Fruit fly (Drosophila melanogaster) whole organism, prepupa: ENCODE results near the gene CrebA.
A peak's percentile ranks its signal among the peaks of the same experiment; 100 is the strongest.

Experiments used
- CG10631 ChIP-seq: fragments of 200-800 bp; sonication (Bioruptor generic); optimal IDR thresholded peaks from 2 replicates; lab custom pipeline; 2016; ENCODE audit warnings: missing biosample characterization, missing genetic modification characterization
- CG11294 ChIP-seq: fragments of 200-800 bp; sonication (Bioruptor generic); IDR thresholded peaks from 2 replicates; pipeline ENCODE4 v1.3.6; 2022; ENCODE audit warnings: missing biosample characterization, missing genetic modification characterization
- CG11762 ChIP-seq: fragments of 200-800 bp; sonication (Bioruptor generic); optimal IDR thresholded peaks from 3 replicates; lab custom pipeline; 2016; ENCODE audit warnings: missing biosample characterization, missing genetic modification characterization; ENCODE audit not compliant: insufficient read depth
- CG11902 ChIP-seq: fragments of 200-800 bp; sonication (Bioruptor generic); optimal IDR thresholded peaks from 3 replicates; lab custom pipeline; 2016; ENCODE audit warnings: missing biosample characterization, missing genetic modification characterization
- CG15336 ChIP-seq: fragments of 200-800 bp; sonication (Bioruptor generic); IDR thresholded peaks from 2 replicates; pipeline ENCODE4 v1.3.6; 2022; ENCODE audit warnings: missing biosample characterization, missing genetic modification characterization
- CG1621 ChIP-seq: fragments of 200-800 bp; sonication (Bioruptor generic); optimal IDR thresholded peaks from 3 replicates; lab custom pipeline; 2018; ENCODE audit warnings: missing biosample characterization, mild to moderate bottlenecking, missing genetic modification characterization
- CG16779 ChIP-seq: fragments of 200-800 bp; sonication (Bioruptor generic); optimal IDR thresholded peaks from 3 replicates; lab custom pipeline; 2017; ENCODE audit warnings: missing biosample characterization, mild to moderate bottlenecking, missing genetic modification characterization
- CG3032 ChIP-seq: fragments of 200-800 bp; optimal IDR thresholded peaks from 2 replicates; lab custom pipeline; 2019; ENCODE audit warnings: missing biosample characterization, mild to moderate bottlenecking, missing genetic modification characterization, moderate library complexity
- CG31627 ChIP-seq: fragments of 200-800 bp; sonication (Bioruptor generic); optimal IDR thresholded peaks from 3 replicates; lab custom pipeline; 2016; ENCODE audit warnings: missing biosample characterization, missing genetic modification characterization
- CG32006 ChIP-seq: fragments of 200-800 bp; sonication (Bioruptor generic); optimal IDR thresholded peaks from 3 replicates; lab custom pipeline; 2017; ENCODE audit warnings: missing biosample characterization, mild to moderate bottlenecking, missing genetic modification characterization
- CG34406 ChIP-seq: fragments of 200-800 bp; sonication (Bioruptor generic); optimal IDR thresholded peaks from 3 replicates; lab custom pipeline; 2016; ENCODE audit warnings: missing biosample characterization, missing genetic modification characterization
- CG3919 ChIP-seq: fragments of 200-800 bp; sonication (Bioruptor generic); optimal IDR thresholded peaks from 3 replicates; lab custom pipeline; 2016; ENCODE audit warnings: missing biosample characterization, missing genetic modification characterization
- CG4318 ChIP-seq: fragments of 200-800 bp; sonication (Bioruptor generic); optimal IDR thresholded peaks from 3 replicates; lab custom pipeline; 2017; ENCODE audit warnings: missing biosample characterization, mild to moderate bottlenecking, missing genetic modification characterization
- CG6163 ChIP-seq: fragments of 200-800 bp; sonication (Bioruptor generic); IDR thresholded peaks from 3 replicates; pipeline ENCODE4 v1.3.6; 2022; ENCODE audit warnings: missing biosample characterization, missing genetic modification characterization
- CG6276 ChIP-seq: fragments of 200-800 bp; sonication (Bioruptor generic); optimal IDR thresholded peaks from 2 replicates; lab custom pipeline; 2017; ENCODE audit warnings: missing biosample characterization, mild to moderate bottlenecking, missing genetic modification characterization
- CG6792 ChIP-seq: fragments of 200-800 bp; sonication (Bioruptor generic); optimal IDR thresholded peaks from 3 replicates; lab custom pipeline; 2016; ENCODE audit warnings: missing biosample characterization, missing genetic modification characterization
- CG6808 ChIP-seq: fragments of 200-800 bp; sonication (Bioruptor generic); optimal IDR thresholded peaks from 3 replicates; lab custom pipeline; 2017; ENCODE audit warnings: missing biosample characterization, missing genetic modification characterization, mild to moderate bottlenecking, moderate library complexity, missing genetic modification reagents
- CG6854 ChIP-seq: fragments of 200-800 bp; sonication (Bioruptor generic); optimal IDR thresholded peaks from 2 replicates; lab custom pipeline; 2017; ENCODE audit warnings: missing biosample characterization, mild to moderate bottlenecking, missing genetic modification characterization
- Eip78C ChIP-seq: fragments of 200-800 bp; sonication (Bioruptor generic); peaks from one replicate; lab custom pipeline; 2016; ENCODE audit warnings: missing biosample characterization, missing genetic modification characterization
- Ets21C ChIP-seq: fragments of 200-800 bp; sonication (Bioruptor generic); optimal IDR thresholded peaks from 3 replicates; lab custom pipeline; 2016; ENCODE audit warnings: missing biosample characterization, missing genetic modification characterization
- Ets96B ChIP-seq: fragments of 200-800 bp; optimal IDR thresholded peaks from 2 replicates; lab custom pipeline; 2019; ENCODE audit warnings: missing biosample characterization, mild to moderate bottlenecking, missing genetic modification characterization, moderate library complexity
- Gug ChIP-seq: fragments of 200-800 bp; sonication (Bioruptor generic); IDR thresholded peaks from 2 replicates; pipeline ENCODE4 v1.3.6; 2022; ENCODE audit warnings: missing biosample characterization, missing genetic modification characterization
- Hr38 ChIP-seq: sonication (Bioruptor generic); optimal IDR thresholded peaks from 2 replicates; lab custom pipeline; 2016; ENCODE audit warnings: missing biosample characterization, missing genetic modification characterization
- Hr39 ChIP-seq: fragments of 200-800 bp; sonication (Bioruptor generic); optimal IDR thresholded peaks from 2 replicates; lab custom pipeline; 2016; ENCODE audit warnings: missing biosample characterization, missing genetic modification characterization
- Met ChIP-seq: fragments of 200-800 bp; sonication (Bioruptor generic); optimal IDR thresholded peaks from 3 replicates; lab custom pipeline; 2016; ENCODE audit warnings: missing biosample characterization, missing genetic modification characterization
- OdsH ChIP-seq: fragments of 200-800 bp; sonication (Bioruptor generic); optimal IDR thresholded peaks from 3 replicates; lab custom pipeline; 2016; ENCODE audit warnings: missing biosample characterization, missing genetic modification characterization
- Sox102F ChIP-seq: fragments of 200-800 bp; sonication (Bioruptor generic); optimal IDR thresholded peaks from 2 replicates; lab custom pipeline; 2016; ENCODE audit warnings: missing biosample characterization, mild to moderate bottlenecking, missing genetic modification characterization
- Sox15 ChIP-seq: fragments of 200-800 bp; sonication (Bioruptor generic); optimal IDR thresholded peaks from 3 replicates; lab custom pipeline; 2016; ENCODE audit warnings: missing biosample characterization, missing genetic modification characterization
- cyc ChIP-seq: fragments of 200-800 bp; sonication (Bioruptor generic); optimal IDR thresholded peaks from 3 replicates; lab custom pipeline; 2016; ENCODE audit warnings: missing biosample characterization, missing genetic modification characterization
- dsx ChIP-seq: fragments of 200-800 bp; optimal IDR thresholded peaks from 3 replicates; lab custom pipeline; 2019; ENCODE audit warnings: missing biosample characterization, mild to moderate bottlenecking, missing genetic modification characterization, moderate library complexity; ENCODE audit not compliant: poor library complexity, severe bottlenecking
- eg ChIP-seq: fragments of 200-800 bp; sonication (Bioruptor generic); IDR thresholded peaks from 3 replicates; pipeline ENCODE4 v1.3.6; 2022; ENCODE audit warnings: missing biosample characterization, missing genetic modification characterization
- esn ChIP-seq: fragments of 200-800 bp; sonication (Bioruptor generic); optimal IDR thresholded peaks from 2 replicates; lab custom pipeline; 2016; ENCODE audit warnings: missing biosample characterization, mild to moderate bottlenecking, missing genetic modification characterization, moderate library complexity
- fd59A ChIP-seq: fragments of 200-800 bp; sonication (Bioruptor generic); optimal IDR thresholded peaks from 2 replicates; lab custom pipeline; 2017; ENCODE audit warnings: missing biosample characterization, mild to moderate bottlenecking, missing genetic modification characterization, missing genetic modification reagents
- fkh ChIP-seq: fragments of 200-800 bp; sonication (Bioruptor generic); optimal IDR thresholded peaks from 3 replicates; lab custom pipeline; 2017; ENCODE audit warnings: missing biosample characterization, mild to moderate bottlenecking, missing genetic modification characterization, moderate library complexity
- lz ChIP-seq: fragments of 200-800 bp; sonication (Bioruptor generic); optimal IDR thresholded peaks from 3 replicates; lab custom pipeline; 2016; ENCODE audit warnings: missing biosample characterization, missing genetic modification characterization
- net ChIP-seq: fragments of 200-800 bp; sonication (Bioruptor generic); optimal IDR thresholded peaks from 3 replicates; lab custom pipeline; 2016; ENCODE audit warnings: missing biosample characterization, missing genetic modification characterization
- pdm3 ChIP-seq: fragments of 200-800 bp; sonication (Bioruptor generic); optimal IDR thresholded peaks from 3 replicates; lab custom pipeline; 2016; ENCODE audit warnings: missing biosample characterization, missing genetic modification characterization
- salr ChIP-seq, 2 experiments: fragments of 200-800 bp; sonication (Bioruptor generic); optimal IDR thresholded peaks; 3 replicates each; lab custom pipeline; 2016 to 2018; ENCODE audit warnings: missing biosample characterization in 2 of 2, missing genetic modification characterization in 2 of 2, mild to moderate bottlenecking in 1 of 2
- spab ChIP-seq: fragments of 200-800 bp; sonication (Bioruptor generic); optimal IDR thresholded peaks from 2 replicates; lab custom pipeline; 2017; ENCODE audit warnings: missing biosample characterization, mild to moderate bottlenecking, missing genetic modification characterization, missing genetic modification reagents
- svp ChIP-seq: fragments of 200-800 bp; sonication (Bioruptor generic); peaks from one replicate; lab custom pipeline; 2016; ENCODE audit warnings: missing biosample characterization, missing genetic modification characterization
- topi ChIP-seq: fragments of 200-800 bp; sonication (Bioruptor generic); optimal IDR thresholded peaks from 3 replicates; lab custom pipeline; 2016; ENCODE audit warnings: missing biosample characterization, missing genetic modification characterization

The CrebA gene

dm6 chr3L:15566484-15566955, 31.3 kb downstream of the CrebA start (continued):
- TF ChIP-seq CG34406 (GFP tag; lab: Kevin White, UChicago) (peak; percentile 38), fkh (GFP tag; lab: Kevin White, UChicago) (peak; percentile 100), CG3032 (tag; lab: Kevin White, UChicago) (no peak), pdm3 (GFP tag; lab: Kevin White, UChicago) (no peak), CG4318 (GFP tag; lab: Kevin White, UChicago) (no peak), CG6808 (GFP tag; lab: Kevin White, UChicago) (no peak), CG10631 (GFP tag; lab: Kevin White, UChicago) (no peak)

dm6 chr3L:15568748-15569147, 33.6 kb downstream of the CrebA start:
- TF ChIP-seq dsx (GFP tag; lab: Kevin White, UChicago), result no peak
- peak; percentile 84 for TF ChIP-seq svp (GFP tag; lab: Kevin White, UChicago)
- no peak for TF ChIP-seq CG6854 (GFP tag; lab: Kevin White, UChicago)
- TF ChIP-seq CG11762, result no peak
- TF ChIP-seq Sox102F, result no peak

dm6 chr3L:15570571-15570970, 35.4 kb downstream of the CrebA start:
- TF ChIP-seq svp (GFP tag; lab: Kevin White, UChicago), result peak; percentile 94
- no peak for TF ChIP-seq eg

dm6 chr3L:15576357-15576756, 41.2 kb downstream of the CrebA start, which contains the start of gene Ufsp2:
Ufsp2 (plus strand) TSS chr3L:15576570.
- TF ChIP-seq Eip78C (no peak), CG6792 (no peak), topi (no peak), OdsH (GFP tag; lab: Kevin White, UChicago) (no peak), CG15336 (no peak), fd59A (GFP tag; lab: Kevin White, UChicago) (no peak), CG16779 (tag; lab: Kevin White, UChicago) (no peak), CG3919 (GFP tag; lab: Kevin White, UChicago) (no peak), CG6276 (GFP tag; lab: Kevin White, UChicago) (no peak)
- TF ChIP-seq, all 60 proteins: peak for 0

- TF ChIP-seq CG32006 (GFP tag; lab: Kevin White, UChicago) (no peak), spab (GFP tag; lab: Kevin White, UChicago) (no peak), CG11902 (GFP tag; lab: Kevin White, UChicago) (peak; percentile 92), eg (peak; percentile 92), Hr39 (no peak), fd59A (GFP tag; lab: Kevin White, UChicago) (peak; percentile 13), Hr38 (peak; percentile 70), Sox15 (GFP tag; lab: Kevin White, UChicago) (peak; percentile 65), Gug (GFP tag; lab: Robert Waterston, UW) (peak; percentile 69), CG16779 (tag; lab: Kevin White, UChicago) (no peak), CG1621 (tag; lab: Kevin White, UChicago) (no peak), Met (no peak), CG31627 (GFP tag; lab: Kevin White, UChicago) (peak; percentile 82), esn (GFP tag; lab: Kevin White, UChicago) (peak; percentile 85), net (no peak), CG11762 (peak; percentile 64), Ets21C (GFP tag; lab: Kevin White, UChicago) (no peak), Ets96B (tag; lab: Kevin White, UChicago) (peak; percentile 86), lz (peak; percentile 81), CG6792 (no peak), svp (GFP tag; lab: Kevin White, UChicago) (no peak), CG11294 (GFP tag; lab: Robert Waterston, UW) (peak; percentile 87), CG4318 (GFP tag; lab: Kevin White, UChicago) (no peak), CG3032 (tag; lab: Kevin White, UChicago) (peak; percentile 91), CG6163 (GFP tag; lab: Robert Waterston, UW) (peak; percentile 94), dsx (GFP tag; lab: Kevin White, UChicago) (no peak), CG15336 (peak; percentile 50), CG34406 (GFP tag; lab: Kevin White, UChicago) (no peak), salr (GFP tag; optimal IDR thresholded peaks at IDR 0.05; lab: Kevin White, UChicago) (no peak), cyc (GFP tag; lab: Kevin White, UChicago) (peak; percentile 70)
- TF ChIP-seq, all 60 proteins: peak for 16
Measured at dm6 chr3L:15580487-15580886, 45.3 kb downstream of the CrebA start, which contains the start of the genes mrn and CG12301. mrn (minus strand) TSS chr3L:15580537. CG12301 (plus strand) TSS chr3L:15580800.
